Fruit fly (Drosophila melanogaster): ENCODE results near the gene Cpr78Cc.

The Cpr78Cc gene

dm6 chr3L:21285639-21286338 is 14.6 kb upstream of the Cpr78Cc start, which contains the start of the genes CG12974 and pzg (continued):
- TF ChIP-seq CG32772 (GFP tag; IDR thresholded peaks at IDR 0.05) = peak; percentile 87
- peak; percentile 87 for TF ChIP-seq CG9817 (tag; optimal IDR thresholded peaks at IDR 0.05)
- TF ChIP-seq tgo (GFP tag; IDR thresholded peaks at IDR 0.05) = peak; percentile 86
- TF ChIP-seq CG14667 (GFP tag; IDR thresholded peaks at IDR 0.05) = no peak
- TF ChIP-seq Rx (GFP tag; IDR thresholded peaks at IDR 0.05) = peak; percentile 67
- no peak for TF ChIP-seq CG31365 (tag; optimal IDR thresholded peaks at IDR 0.05)
- peak; percentile 83 for TF ChIP-seq HLH4C (GFP tag; IDR thresholded peaks at IDR 0.05; ENCODE audit: partially characterized antibody)
- peak; percentile 79 for TF ChIP-seq ttk (GFP tag; IDR thresholded peaks at IDR 0.05)
- peak; percentile 100 for TF ChIP-seq phol (tag; optimal IDR thresholded peaks at IDR 0.05)
- TF ChIP-seq CG15601 (tag; optimal IDR thresholded peaks at IDR 0.05) = peak; percentile 87
- TF ChIP-seq H15 (GFP tag; IDR thresholded peaks at IDR 0.05) = peak; percentile 87
- peak; percentile 38; the same call in 1 of the 2 replicates for TF ChIP-seq Drgx (GFP tag; IDR thresholded peaks at IDR 0.05)
- no peak for TF ChIP-seq sc (optimal IDR thresholded peaks at IDR 0.05)
- peak; percentile 18 for TF ChIP-seq sc (GFP tag; optimal IDR thresholded peaks at IDR 0.05)
- peak; percentile 68 for TF ChIP-seq pum (GFP tag; optimal IDR thresholded peaks at IDR 0.05)
- peak; percentile 83 for TF ChIP-seq CG4424 (GFP tag; optimal IDR thresholded peaks at IDR 0.05)
- TF ChIP-seq wek (GFP tag; optimal IDR thresholded peaks at IDR 0.05) = peak; percentile 19
- no peak for TF ChIP-seq Hmx (GFP tag; optimal IDR thresholded peaks at IDR 0.05)
- TF ChIP-seq CG10462 (GFP tag; optimal IDR thresholded peaks at IDR 0.05) = no peak
- TF ChIP-seq zen (tag; optimal IDR thresholded peaks at IDR 0.05) = peak; percentile 96
- peak; percentile 80 for TF ChIP-seq CG30020 (tag; optimal IDR thresholded peaks at IDR 0.05)
- TF ChIP-seq Atf6 (GFP tag; IDR thresholded peaks at IDR 0.05) = peak; percentile 82
- TF ChIP-seq CG17359 (tag; optimal IDR thresholded peaks at IDR 0.05) = peak; percentile 54
- peak; percentile 85 for TF ChIP-seq Blimp-1 (GFP tag; optimal IDR thresholded peaks at IDR 0.05)
- peak; percentile 45 for TF ChIP-seq Jarid2 (GFP tag; optimal IDR thresholded peaks at IDR 0.05)
- peak; percentile 54 for TF ChIP-seq Adf1 (GFP tag; IDR thresholded peaks at IDR 0.05)
- TF ChIP-seq Nf-YA (GFP tag; IDR thresholded peaks at IDR 0.05) = peak; percentile 50; the same call in 1 of the 2 replicates
- peak; percentile 86 for TF ChIP-seq CG12391 (tag; optimal IDR thresholded peaks at IDR 0.05)
- TF ChIP-seq CG6791 (GFP tag; IDR thresholded peaks at IDR 0.05; ENCODE audit: partially characterized antibody) = peak; percentile 67; the same call in 2 of the 3 replicates
- TF ChIP-seq ase (GFP tag; IDR thresholded peaks at IDR 0.05) = peak; percentile 81
- TF ChIP-seq lab (GFP tag; optimal IDR thresholded peaks at IDR 0.05) = peak; percentile 68
- TF ChIP-seq CG11247 (GFP tag; IDR thresholded peaks at IDR 0.05) = peak; percentile 73
- TF ChIP-seq CG18619 (GFP tag; optimal IDR thresholded peaks at IDR 0.05) = peak; percentile 82
- no peak for TF ChIP-seq eve (GFP tag; optimal IDR thresholded peaks at IDR 0.05)
- TF ChIP-seq ATbp (GFP tag; optimal IDR thresholded peaks at IDR 0.05) = peak; percentile 55
- TF ChIP-seq vnd (GFP tag; IDR thresholded peaks at IDR 0.05; ENCODE audit: partially characterized antibody) = peak; percentile 73
- TF ChIP-seq insv (GFP tag; optimal IDR thresholded peaks at IDR 0.05) = peak in 1 of 2 experiments; percentile 42
- peak; percentile 89 for TF ChIP-seq Dp (GFP tag; optimal IDR thresholded peaks at IDR 0.05)
- TF ChIP-seq pzg (GFP tag; optimal IDR thresholded peaks at IDR 0.05) = peak; percentile 96
- peak; percentile 53; the same call in 1 of the 2 replicates for TF ChIP-seq toy (GFP tag; IDR thresholded peaks at IDR 0.05)
- TF ChIP-seq CG2678 (tag; optimal IDR thresholded peaks at IDR 0.05) = peak; percentile 70
- TF ChIP-seq CG9727 (GFP tag; optimal IDR thresholded peaks at IDR 0.05) = peak; percentile 92
- peak; percentile 38 for TF ChIP-seq CG6813 (GFP tag; optimal IDR thresholded peaks at IDR 0.05)
- no peak for TF ChIP-seq CG8281 (tag; optimal IDR thresholded peaks at IDR 0.05)
- no peak for TF ChIP-seq exex (tag; optimal IDR thresholded peaks at IDR 0.05)
- TF ChIP-seq Sox100B (GFP tag; optimal IDR thresholded peaks at IDR 0.05) = peak; percentile 59
- TF ChIP-seq yki (optimal IDR thresholded peaks at IDR 0.05) = peak; percentile 13
- TF ChIP-seq Fer2 (tag; optimal IDR thresholded peaks at IDR 0.05) = peak; percentile 61
- TF ChIP-seq CG17829 (tag; optimal IDR thresholded peaks at IDR 0.05) = peak; percentile 84
